Worm (Caenorhabditis elegans) whole organism, L1 larva: ENCODE results near the gene hcp-2.

Source experiments
- F16B12.6 ChIP-seq: fragments of 150-350 bp; optimal IDR thresholded peaks from 2 replicates; lab custom pipeline; 2014; ENCODE audit warnings: missing biosample characterization, missing genetic modification characterization
- aly-2 ChIP-seq: fragments of 150-350 bp; optimal IDR thresholded peaks from 2 replicates; lab custom pipeline; 2014; ENCODE audit warnings: missing biosample characterization, missing genetic modification characterization
- blmp-1 ChIP-seq: fragments of 150-350 bp; optimal IDR thresholded peaks from 2 replicates; lab custom pipeline; 2014; ENCODE audit warnings: missing biosample characterization, missing genetic modification characterization
- ceh-63 ChIP-seq: fragments of 200-800 bp; sonication (Bioruptor generic); optimal IDR thresholded peaks from 2 replicates; lab custom pipeline; 2018; ENCODE audit warnings: mild to moderate bottlenecking, missing genetic modification characterization, missing compliant biosample characterization
- ceh-8 ChIP-seq: fragments of 200-800 bp; sonication (Bioruptor generic); optimal IDR thresholded peaks from 2 replicates; lab custom pipeline; 2018; ENCODE audit warnings: mild to moderate bottlenecking, missing genetic modification characterization, moderate library complexity, missing compliant biosample characterization
- ceh-88 ChIP-seq: fragments of 200-800 bp; sonication (Bioruptor generic); IDR thresholded peaks from 2 replicates; pipeline ENCODE4 v1.3.6; 2022; ENCODE audit warnings: missing genetic modification characterization, missing compliant biosample characterization
- dpl-1 ChIP-seq, 3 experiments: fragments of 150-350 bp in 2 of 3; sonication (generic microtip) in 1 of 3; optimal IDR thresholded peaks; 2 replicates each; lab custom pipeline; 2014 to 2017; ENCODE audit warnings: missing biosample characterization in 3 of 3, missing genetic modification characterization in 3 of 3, missing genetic modification reagents in 3 of 3
- dsc-1 ChIP-seq: sonication (generic microtip); optimal IDR thresholded peaks from 2 replicates; lab custom pipeline; 2016; ENCODE audit warnings: mild to moderate bottlenecking, missing genetic modification characterization, missing compliant biosample characterization
- efl-1 ChIP-seq, 4 experiments: fragments of 150-350 bp; optimal IDR thresholded peaks in 3 of 4; peaks in 1 of 4; 1 replicate in 1 of 4; 2 replicates in 3 of 4; lab custom pipeline; 2014; ENCODE audit warnings: missing biosample characterization in 2 of 4, missing genetic modification characterization in 2 of 4, missing genetic modification reagents in 2 of 4
- ets-5 ChIP-seq: fragments of 200-800 bp; sonication (Bioruptor generic); IDR thresholded peaks from 2 replicates; pipeline ENCODE4 v1.3.6; 2022; ENCODE audit warnings: missing genetic modification characterization, missing compliant biosample characterization
- fkh-4 ChIP-seq: sonication (generic microtip); optimal IDR thresholded peaks from 2 replicates; lab custom pipeline; 2016; ENCODE audit warnings: missing compliant biosample characterization, missing genetic modification characterization, borderline replicate concordance
- jun-1 ChIP-seq: fragments of 150-350 bp; optimal IDR thresholded peaks from 2 replicates; lab custom pipeline; 2014; ENCODE audit warnings: missing biosample characterization, missing genetic modification reagents, missing genetic modification characterization
- lin-13 ChIP-seq: fragments of 150-350 bp; optimal IDR thresholded peaks from 2 replicates; lab custom pipeline; 2014; ENCODE audit warnings: missing biosample characterization, missing genetic modification reagents, missing genetic modification characterization
- lin-15B ChIP-seq: fragments of 150-350 bp; sonication (generic microtip); optimal IDR thresholded peaks from 3 replicates; lab custom pipeline; 2014; ENCODE audit warnings: missing biosample characterization, missing genetic modification characterization
- lin-35 ChIP-seq, 2 experiments: fragments of 150-350 bp; optimal IDR thresholded peaks; 2 replicates each; lab custom pipeline; 2014; ENCODE audit warnings: missing biosample characterization in 2 of 2, missing genetic modification characterization in 2 of 2, missing genetic modification reagents in 2 of 2
- lir-3 ChIP-seq: sonication (generic microtip); optimal IDR thresholded peaks from 2 replicates; lab custom pipeline; 2016; ENCODE audit warnings: mild to moderate bottlenecking, missing genetic modification characterization, moderate library complexity, missing compliant biosample characterization; ENCODE audit not compliant: poor library complexity
- lsy-2 ChIP-seq, 2 experiments: fragments of 150-350 bp; optimal IDR thresholded peaks; 2 replicates each; lab custom pipeline; 2014; ENCODE audit warnings: missing biosample characterization in 2 of 2, missing genetic modification characterization in 2 of 2
- mab-9 ChIP-seq: fragments of 200-800 bp; sonication (Bioruptor generic); IDR thresholded peaks from 2 replicates; pipeline ENCODE4 v1.3.6; 2022; ENCODE audit warnings: missing genetic modification reagents, missing genetic modification characterization, missing compliant biosample characterization
- mef-2 ChIP-seq: fragments of 150-350 bp; optimal IDR thresholded peaks from 2 replicates; lab custom pipeline; 2014; ENCODE audit warnings: missing biosample characterization, missing genetic modification characterization
- nhr-20 ChIP-seq: sonication (generic microtip); optimal IDR thresholded peaks from 2 replicates; lab custom pipeline; 2016; ENCODE audit warnings: mild to moderate bottlenecking, missing genetic modification characterization, missing compliant biosample characterization
- nhr-85 ChIP-seq: sonication (generic microtip); peaks from one replicate; lab custom pipeline; 2016; ENCODE audit warnings: missing genetic modification characterization, inconsistent platforms, missing compliant biosample characterization
- nhr-90 ChIP-seq: sonication (generic microtip); optimal IDR thresholded peaks from 2 replicates; lab custom pipeline; 2016; ENCODE audit warnings: mild to moderate bottlenecking, missing genetic modification characterization, missing compliant biosample characterization; ENCODE audit not compliant: poor library complexity
- pag-3 ChIP-seq: sonication (generic microtip); optimal IDR thresholded peaks from 2 replicates; lab custom pipeline; 2017; ENCODE audit warnings: missing genetic modification characterization, mild to moderate bottlenecking, missing compliant biosample characterization, antibody characterized with exemption, borderline replicate concordance; ENCODE audit not compliant: insufficient read depth
- pqm-1 ChIP-seq: sonication (generic microtip); optimal IDR thresholded peaks from 3 replicates; lab custom pipeline; 2017; ENCODE audit warnings: missing biosample characterization, missing genetic modification characterization
- sox-4 ChIP-seq: sonication (generic microtip); optimal IDR thresholded peaks from 2 replicates; lab custom pipeline; 2016; ENCODE audit warnings: missing genetic modification characterization, missing compliant biosample characterization
- unc-130 ChIP-seq: fragments of 150-350 bp; optimal IDR thresholded peaks from 2 replicates; lab custom pipeline; 2017; ENCODE audit warnings: missing biosample characterization, missing genetic modification characterization, inconsistent platforms
- unc-30 ChIP-seq: sonication (generic microtip); optimal IDR thresholded peaks from 2 replicates; lab custom pipeline; 2017; ENCODE audit warnings: missing biosample characterization, missing genetic modification characterization
- unc-62 ChIP-seq: fragments of 150-350 bp; optimal IDR thresholded peaks from 2 replicates; lab custom pipeline; 2014; ENCODE audit warnings: missing biosample characterization, missing genetic modification reagents, missing genetic modification characterization
- unc-86 ChIP-seq: sonication (generic microtip); optimal IDR thresholded peaks from 2 replicates; lab custom pipeline; 2016; ENCODE audit warnings: missing genetic modification characterization, missing compliant biosample characterization
- zag-1 ChIP-seq: fragments of 150-350 bp; optimal IDR thresholded peaks from 2 replicates; lab custom pipeline; 2014; ENCODE audit warnings: missing biosample characterization, missing genetic modification characterization
- zip-4 ChIP-seq: fragments of 200-800 bp; sonication (Bioruptor generic); optimal IDR thresholded peaks from 2 replicates; lab custom pipeline; 2018; ENCODE audit warnings: mild to moderate bottlenecking, missing genetic modification characterization, moderate library complexity, missing compliant biosample characterization

Gene hcp-2

DNA sequence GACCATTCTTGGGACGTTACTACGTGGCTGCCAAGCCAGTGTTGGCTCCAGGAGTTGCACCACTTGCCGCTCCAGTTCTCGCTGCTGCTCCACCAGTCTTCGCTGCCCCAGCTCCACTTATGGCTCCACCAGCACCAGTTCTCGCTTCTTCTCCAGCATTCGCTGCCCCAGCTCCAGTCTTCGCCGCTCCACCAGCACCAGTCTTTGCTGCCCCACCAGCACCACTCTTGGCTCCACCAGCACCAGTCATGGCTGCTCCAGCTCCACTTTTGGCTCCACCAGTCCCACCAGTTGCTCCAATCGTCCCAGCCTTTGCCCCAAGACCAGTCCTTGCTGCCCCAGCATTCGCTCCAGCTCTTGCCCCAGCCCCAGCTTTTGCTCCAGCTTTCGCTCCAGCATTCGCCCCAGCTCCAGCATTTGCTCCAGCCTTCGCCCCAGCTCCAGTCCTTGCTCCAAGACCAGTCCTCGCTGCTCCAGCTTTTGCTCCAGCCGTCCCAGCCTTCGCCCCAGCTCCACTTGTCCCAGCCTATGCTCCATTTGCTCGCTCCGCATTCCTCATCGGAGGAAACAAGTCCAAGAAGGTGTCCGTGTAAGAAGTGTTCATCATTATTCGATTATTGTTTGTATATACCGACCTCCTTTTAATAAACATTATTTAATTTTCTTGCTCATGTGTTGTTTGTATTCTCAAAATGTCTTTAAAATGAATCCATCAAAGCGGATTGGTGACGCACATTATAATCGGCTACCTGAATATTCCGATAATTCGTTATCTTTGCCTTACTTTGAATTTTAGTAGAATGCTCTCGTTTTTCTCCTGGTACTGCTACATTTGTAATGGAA, 19.8 kb upstream of the hcp-2 start, which contains the start of gene T06E4.7:
TSS of gene T06E4.7 (plus strand) at position 793 of the 843 bp plus-strand sequence.
- TF ChIP-seq nhr-20: no peak
- peak; percentile 29 for TF ChIP-seq dsc-1
- TF ChIP-seq, all 84 proteins: peak for 1

DNA sequence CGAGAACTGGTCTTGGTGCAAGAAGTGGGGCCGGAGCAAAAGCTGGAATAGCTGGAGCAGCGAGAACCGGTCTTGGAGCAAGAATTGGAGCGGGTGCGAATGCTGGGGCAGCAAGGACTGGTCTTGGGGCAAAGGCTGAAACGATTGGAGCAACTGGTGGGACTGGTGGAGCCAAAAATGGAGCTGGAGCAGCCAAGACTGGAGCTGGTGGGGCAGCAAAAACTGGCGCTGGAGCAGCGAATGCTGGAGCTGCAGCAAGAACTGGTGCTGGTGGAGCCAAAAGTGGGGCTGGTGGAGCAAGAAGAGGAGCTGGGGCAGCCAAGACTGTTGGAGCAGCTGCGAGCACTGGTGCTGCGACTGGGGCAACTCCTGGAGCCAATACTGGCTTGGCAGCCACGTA, 17.1 kb upstream of the hcp-2 start:
- TF ChIP-seq lin-13 (GFP tag; lab: Kevin White, UChicago): no peak
- TF ChIP-seq ceh-8 (GFP tag; lab: Kevin White, UChicago): peak; percentile 15
- TF ChIP-seq nhr-85 (tag; lab: Kevin White, UChicago): no peak
- no peak for TF ChIP-seq unc-30 (tag; lab: Kevin White, UChicago)
- TF ChIP-seq ceh-63 (GFP tag; lab: Kevin White, UChicago): no peak

DNA sequence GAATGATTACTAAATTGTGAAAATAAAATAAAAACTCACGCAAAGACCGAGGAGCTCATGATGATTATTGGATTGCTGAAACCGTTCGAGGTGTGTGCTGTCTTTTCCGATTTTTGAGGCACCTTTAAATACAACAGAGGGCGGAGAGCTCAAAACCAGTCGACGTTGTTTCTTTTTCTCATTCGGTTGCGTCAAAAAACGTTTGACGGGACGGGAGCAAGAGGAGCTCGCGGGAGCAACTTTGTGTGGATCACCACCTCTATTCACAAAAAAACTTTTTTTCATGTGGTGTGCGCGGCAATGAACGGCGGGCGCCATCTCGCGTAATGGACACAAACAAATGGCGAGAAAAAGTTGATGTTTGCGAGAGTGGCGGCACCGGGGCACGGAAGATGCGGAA, 16.5 kb upstream of the hcp-2 start, which contains the start of gene idpc-3:
TSS of gene idpc-3 (minus strand) at position 101 of the 400 bp plus-strand sequence.
- TF ChIP-seq efl-1 (optimal IDR thresholded peaks at IDR 0.05; lab: Kevin White, UChicago) (no peak), efl-1 (GFP tag; optimal IDR thresholded peaks at IDR 0.05 in 1 of 2; lab: Kevin White, UChicago) (peak in 1 of 2 experiments; percentile 21), dsc-1 (no peak)

DNA sequence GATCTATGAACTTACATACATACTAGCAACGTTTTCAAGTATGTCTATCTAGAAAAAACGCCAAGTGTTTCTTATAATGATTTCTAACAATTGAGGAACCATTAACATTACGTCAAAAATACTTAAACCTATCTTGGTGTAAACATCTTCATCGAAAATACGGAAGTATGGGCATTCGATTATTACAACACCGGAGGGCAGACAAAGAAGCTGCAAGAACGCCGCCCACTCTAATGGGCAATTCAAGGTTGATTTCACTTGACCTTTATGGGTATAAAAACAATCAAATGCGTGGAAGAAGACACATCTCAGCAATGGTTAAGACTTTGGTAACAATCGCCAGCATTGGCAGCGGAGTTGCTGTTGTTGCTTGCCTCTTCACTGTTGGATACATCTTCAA, 16.0 kb upstream of the hcp-2 start, which contains the start of gene col-146:
TSS of gene col-146 (plus strand) at position 301 of the 400 bp plus-strand sequence.
- TF ChIP-seq lsy-2 (tag; optimal IDR thresholded peaks at IDR 0.05; lab: Kevin White, UChicago) (no peak), jun-1 (no peak), aly-2 (tag; lab: Kevin White, UChicago) (no peak), fkh-4 (tag; lab: Kevin White, UChicago) (no peak), pqm-1 (tag; lab: Kevin White, UChicago) (no peak), dpl-1 (GFP tag; optimal IDR thresholded peaks at IDR 0.05; lab: Kevin White, UChicago) (no peak), mef-2 (tag; lab: Kevin White, UChicago) (no peak), unc-62 (GFP tag; lab: Kevin White, UChicago) (no peak), efl-1 (optimal IDR thresholded peaks at IDR 0.05; lab: Kevin White, UChicago) (no peak), efl-1 (GFP tag; optimal IDR thresholded peaks at IDR 0.05 in 1 of 2; lab: Kevin White, UChicago) (no peak), lin-35 (GFP tag; optimal IDR thresholded peaks at IDR 0.05; lab: Kevin White, UChicago) (no peak), nhr-90 (tag; lab: Kevin White, UChicago) (no peak), pag-3 (tag; lab: Kevin White, UChicago) (no peak), nhr-85 (tag; lab: Kevin White, UChicago) (no peak), ceh-88 (GFP tag; lab: Robert Waterston, UW) (no peak), ets-5 (no peak), dsc-1 (no peak)

DNA sequence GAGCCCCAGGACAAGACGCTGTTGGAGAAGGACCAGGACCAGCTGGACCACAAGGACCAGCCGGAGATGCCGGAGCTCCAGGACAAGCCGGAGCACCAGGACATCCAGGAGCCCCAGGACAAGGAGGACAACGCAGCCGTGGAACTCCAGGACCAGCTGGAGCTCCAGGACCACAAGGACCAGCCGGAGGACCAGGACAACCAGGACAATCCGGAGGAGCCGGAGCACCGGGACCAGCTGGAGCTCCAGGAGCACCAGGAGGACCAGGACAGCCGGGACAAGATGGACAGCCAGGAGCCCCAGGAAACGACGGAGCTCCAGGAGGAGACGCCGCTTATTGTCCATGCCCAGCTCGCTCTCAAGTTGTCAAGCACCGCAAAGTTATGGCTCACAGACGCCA, 15.1 kb upstream of the hcp-2 start:
- TF ChIP-seq mab-9 (no peak), blmp-1 (tag; lab: Kevin White, UChicago) (no peak)

DNA sequence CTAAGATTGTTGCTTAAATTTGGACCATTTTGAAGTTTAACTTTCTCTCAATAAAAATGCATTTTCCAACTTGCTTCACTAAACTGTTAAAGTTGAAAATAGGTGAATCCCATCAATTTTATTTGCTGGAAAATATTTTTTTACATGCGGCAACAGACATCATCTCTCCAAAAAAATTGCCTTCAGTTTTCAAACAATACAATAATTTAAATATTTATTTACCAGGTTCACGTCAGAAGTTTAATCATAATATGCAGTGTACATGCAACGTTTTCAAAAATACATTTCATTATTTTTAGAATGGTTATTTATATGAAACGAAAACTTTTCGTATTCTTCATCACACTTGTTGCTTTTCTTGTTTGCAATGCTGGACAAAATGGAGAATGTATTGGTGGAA, 14.7 kb upstream of the hcp-2 start, which contains the start of gene T06E4.5:
TSS of gene T06E4.5 (plus strand) at position 301 of the 400 bp plus-strand sequence.
- TF ChIP-seq sox-4 (tag; lab: Kevin White, UChicago) (no peak), unc-130 (tag; lab: Kevin White, UChicago) (no peak), lin-15B (no peak), F16B12.6 (tag; lab: Kevin White, UChicago) (no peak), zip-4 (GFP tag; lab: Kevin White, UChicago) (no peak), lir-3 (no peak), zag-1 (tag; lab: Kevin White, UChicago) (no peak), unc-86 (no peak)
